Fruit fly (Drosophila melanogaster) ovary, adult (tissue): ENCODE results near the gene Rab39.
A peak's percentile ranks its signal among the peaks of the same experiment; 100 is the strongest.

Experiments used
- CG17801 ChIP-seq: fragments of 200-800 bp; optimal IDR thresholded peaks from 2 replicates; lab custom pipeline; 2019; ENCODE audit warnings: missing biosample characterization, mild to moderate bottlenecking, missing genetic modification characterization, moderate library complexity; ENCODE audit not compliant: partially characterized antibody

Rab39 gene

DNA sequence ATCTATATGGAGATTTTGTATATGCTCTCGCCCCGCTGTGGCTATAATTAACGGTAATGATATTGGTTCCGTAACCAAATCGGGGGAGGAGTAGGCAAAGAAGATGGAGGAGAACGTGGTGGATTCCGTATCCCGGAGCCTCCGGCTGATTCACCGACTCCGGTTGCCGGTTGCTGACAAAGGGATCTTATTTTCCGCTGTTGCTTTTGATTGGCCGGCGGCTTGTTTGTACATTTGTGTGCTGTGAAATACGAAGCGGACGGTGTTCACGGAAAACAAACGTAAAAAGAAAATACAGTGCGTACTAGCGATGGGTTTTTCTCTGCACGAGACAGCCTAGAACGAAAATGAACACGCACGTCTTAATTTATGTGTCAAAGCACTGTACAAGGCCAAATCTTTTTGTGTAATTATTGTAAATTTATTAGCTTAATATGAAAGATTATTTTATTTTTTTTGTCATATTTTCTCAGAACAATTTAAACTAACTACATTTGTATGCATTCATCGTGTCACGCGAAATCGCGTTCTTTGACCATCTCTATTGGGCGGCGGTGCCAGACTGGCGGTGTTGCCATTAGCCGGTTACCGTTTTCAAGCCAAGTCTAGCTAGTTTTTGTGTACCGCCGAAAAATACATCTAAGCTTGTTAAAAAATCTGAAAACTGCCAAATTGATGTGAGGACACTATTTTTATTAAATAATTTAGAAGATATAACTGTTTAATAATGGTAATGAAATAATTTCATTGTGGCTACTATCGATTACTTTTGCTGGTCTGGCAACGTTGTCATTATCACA is at the start of gene Rab39, which contains the start of gene Pdp:
Gene Rab39, plus strand, starts transcription at position 793 of the 800 bp plus-strand sequence.
Gene Pdp, minus strand, starts transcription at position 521 of the 800 bp plus-strand sequence.
- TF ChIP-seq CG17801, result peak; percentile 89

DNA sequence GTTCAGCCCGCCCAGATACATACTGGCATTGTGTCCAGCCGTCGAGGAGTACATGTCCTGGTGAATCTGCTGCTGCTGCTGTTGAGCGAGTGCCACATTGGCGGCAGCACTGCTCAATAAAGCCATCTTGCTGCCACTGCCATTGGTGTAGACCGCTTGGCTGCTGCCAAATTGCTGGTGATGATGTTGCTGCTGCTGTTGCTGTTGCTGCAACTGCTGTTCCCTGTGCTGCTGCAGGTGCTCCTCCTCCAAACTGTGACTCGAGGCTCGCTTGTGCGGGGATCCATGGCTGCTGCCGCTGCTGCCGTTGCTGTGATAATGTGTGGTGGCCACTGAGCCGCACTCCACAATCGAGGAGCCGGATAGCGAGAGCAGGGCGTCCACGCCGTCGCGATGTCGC is 48.7 kb upstream of the Rab39 start:
- no peak for TF ChIP-seq CG17801

DNA sequence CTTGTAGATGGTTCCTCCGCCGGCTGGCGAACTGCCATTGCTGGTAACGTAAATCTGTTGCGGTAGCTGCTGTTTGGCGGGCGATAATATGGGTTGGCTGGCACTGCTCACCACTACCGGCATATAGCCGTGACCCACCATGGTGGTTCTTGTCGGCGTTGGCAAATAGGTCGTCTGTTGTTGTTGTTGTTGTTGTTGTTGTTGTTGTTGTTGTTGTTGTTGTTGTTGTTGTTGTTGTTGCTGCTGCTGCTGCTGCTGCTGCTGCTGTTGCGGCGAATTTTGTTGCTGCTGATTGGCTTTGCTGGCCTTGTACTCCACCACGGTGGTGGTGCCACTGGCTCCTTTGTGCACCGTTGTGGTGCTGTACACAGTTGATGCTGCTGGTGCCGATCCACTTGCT is 45.9 kb upstream of the Rab39 start:
- TF ChIP-seq CG17801, result no peak

DNA sequence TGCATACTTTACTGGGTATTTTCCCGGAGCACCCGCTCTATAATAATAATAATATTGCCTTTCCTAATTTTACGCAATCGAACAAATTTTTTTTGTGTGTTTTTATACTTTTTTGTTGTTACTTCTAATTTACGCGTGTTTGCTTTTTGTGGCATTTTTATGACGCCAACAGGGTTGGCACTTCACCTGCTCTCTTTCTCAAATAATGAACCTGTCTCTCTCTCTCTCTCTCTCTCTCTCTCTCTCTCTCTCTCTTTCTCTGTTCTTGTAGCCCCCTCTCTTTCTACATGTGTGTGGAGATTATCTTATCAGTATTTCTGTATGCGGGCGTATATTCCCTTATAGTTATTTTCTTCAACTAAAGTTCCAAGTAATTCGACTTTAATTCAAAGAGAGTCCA is 44.0 kb upstream of the Rab39 start:
- peak; percentile 48 for TF ChIP-seq CG17801

DNA sequence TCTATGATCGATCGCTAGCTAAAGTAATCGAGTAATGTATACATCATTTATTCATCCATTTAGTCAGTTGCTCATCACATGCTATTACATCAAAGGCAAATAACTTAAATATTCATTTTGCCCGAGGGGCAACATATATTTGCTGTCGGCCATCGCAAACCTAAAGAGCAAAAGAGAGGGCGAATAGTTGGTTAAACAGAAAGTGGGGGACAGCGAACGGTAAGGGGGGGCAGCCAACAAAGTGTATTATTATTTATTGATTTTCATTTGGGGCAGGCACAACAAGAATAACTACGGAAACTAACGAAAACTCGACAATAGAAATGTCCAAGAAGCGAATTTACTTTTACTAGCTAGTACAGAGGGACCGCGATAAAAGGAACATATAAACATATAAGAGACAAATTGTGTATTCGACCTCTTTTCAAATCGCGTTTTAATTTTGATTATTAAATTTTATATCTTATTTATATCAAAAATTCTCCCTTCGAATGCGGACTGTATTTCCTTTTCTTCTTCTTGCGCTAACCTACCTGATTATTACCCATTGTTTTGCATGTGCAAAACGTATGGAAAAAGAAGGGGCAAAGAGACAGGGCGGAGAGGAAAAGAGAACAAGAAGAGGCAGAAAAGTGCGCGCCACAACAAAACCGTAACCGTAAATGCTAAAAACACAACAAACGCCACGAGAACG is 43.4 kb upstream of the Rab39 start:
- TF ChIP-seq CG17801, result no peak

DNA sequence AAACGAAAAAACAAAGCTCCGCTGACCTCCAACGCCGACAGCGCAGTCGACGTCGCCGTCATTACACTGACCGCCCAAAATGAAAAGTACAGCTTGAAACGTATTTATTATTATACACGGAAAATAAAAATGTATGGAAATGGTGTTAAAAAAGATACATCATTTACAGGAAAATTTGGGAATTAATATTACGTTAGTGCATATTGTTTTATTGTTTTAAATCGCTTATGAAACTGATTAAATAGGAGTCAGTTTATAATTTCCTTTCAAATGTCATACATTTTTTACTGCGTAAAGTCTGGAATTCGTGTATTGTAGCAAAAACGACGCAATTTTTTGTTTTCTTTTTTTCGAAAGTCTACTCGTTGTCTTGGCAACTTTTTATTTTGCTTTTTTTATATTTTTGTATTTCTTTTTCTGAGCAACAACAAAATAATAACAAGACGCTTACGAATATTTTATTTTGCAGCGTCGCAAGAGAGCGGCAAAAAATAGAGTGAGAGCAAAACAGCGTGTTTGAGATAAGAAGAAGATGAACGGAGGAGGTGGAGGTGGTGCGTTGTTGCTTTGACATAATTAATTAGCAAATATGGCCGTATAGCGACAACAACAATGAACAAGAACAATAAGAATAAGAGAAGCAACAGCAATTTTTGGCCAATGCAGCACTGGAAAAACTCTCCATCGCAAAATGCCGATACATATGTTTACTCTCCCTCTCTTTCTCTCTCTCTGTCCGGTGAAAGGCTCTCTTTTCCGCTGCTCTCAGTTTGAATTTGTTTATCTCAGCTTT is 42.6 kb upstream of the Rab39 start:
- TF ChIP-seq CG17801, result peak; percentile 98

DNA sequence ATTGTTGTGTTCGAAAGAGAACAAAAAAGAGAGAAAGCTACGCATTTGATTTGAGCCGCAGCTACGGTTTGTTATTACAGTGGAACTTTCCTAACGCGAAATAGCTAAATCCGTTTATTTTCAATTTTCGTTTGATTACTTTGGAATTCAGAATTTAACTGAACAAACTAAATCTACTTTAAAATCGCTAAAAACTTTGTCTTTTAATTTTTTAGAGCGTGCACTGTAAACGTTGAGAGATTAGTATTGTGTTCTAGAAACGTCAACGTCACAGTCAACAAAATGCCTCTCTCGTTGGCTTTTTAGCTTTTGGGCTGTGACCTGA is 42.0 kb upstream of the Rab39 start:
- peak; percentile 62 for TF ChIP-seq CG17801

DNA sequence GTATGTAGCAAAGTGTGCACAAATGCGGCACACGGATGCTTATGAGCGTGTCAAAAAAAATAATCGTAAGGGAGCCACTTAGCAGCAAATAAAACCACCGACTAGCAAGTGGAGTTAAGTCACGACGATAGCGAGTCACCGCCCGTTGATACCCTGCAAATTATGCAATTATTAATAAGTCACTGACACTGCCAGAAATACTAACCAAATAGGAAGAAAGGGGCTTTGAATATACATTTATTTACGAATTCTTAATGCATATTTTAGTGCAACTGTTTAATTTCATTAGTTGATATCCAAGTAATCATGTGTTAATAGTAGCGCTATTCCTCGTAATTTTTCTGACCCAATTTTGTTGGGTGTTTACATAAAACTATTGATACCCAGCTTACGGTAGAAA is 41.3 kb upstream of the Rab39 start:
- TF ChIP-seq CG17801, result no peak

DNA sequence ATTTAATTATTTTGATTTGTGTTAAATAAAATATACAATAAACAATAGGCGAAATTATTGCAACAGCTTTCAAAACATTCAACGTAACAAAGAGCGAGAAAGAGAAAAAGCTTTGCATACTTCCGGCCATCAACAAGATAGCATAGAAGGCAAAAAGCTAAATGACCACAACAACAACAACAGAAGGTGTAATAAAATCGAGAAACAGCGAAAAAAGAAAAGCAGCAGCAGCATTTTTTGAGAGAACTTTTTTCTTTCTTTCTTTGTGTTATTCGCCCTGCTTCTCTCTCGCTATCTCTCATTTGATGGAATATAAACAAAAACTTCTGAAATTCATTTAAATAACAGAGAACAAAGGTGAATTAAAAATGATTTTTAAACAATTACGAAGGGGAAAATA is 40.5 kb upstream of the Rab39 start:
- peak; percentile 26 for TF ChIP-seq CG17801

DNA sequence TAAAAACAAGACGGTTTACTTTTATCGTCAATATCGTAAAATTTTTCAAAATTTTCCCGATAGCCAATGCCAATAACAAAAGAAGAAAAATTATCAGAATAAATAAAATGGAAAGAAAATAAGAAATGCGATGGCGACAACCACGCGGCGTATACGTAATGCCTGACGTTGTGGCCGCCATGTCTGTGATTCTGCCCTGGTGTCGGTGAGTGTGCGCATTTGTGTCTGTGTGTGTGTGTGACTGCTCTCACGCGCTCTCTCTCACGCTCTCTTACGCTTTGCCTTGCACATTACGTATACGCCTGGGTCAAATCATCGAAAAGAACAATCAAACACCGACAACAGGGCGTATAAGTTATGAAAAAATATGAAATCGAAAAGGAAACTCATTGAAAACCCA is 39.9 kb upstream of the Rab39 start:
- TF ChIP-seq CG17801, result peak; percentile 45

DNA sequence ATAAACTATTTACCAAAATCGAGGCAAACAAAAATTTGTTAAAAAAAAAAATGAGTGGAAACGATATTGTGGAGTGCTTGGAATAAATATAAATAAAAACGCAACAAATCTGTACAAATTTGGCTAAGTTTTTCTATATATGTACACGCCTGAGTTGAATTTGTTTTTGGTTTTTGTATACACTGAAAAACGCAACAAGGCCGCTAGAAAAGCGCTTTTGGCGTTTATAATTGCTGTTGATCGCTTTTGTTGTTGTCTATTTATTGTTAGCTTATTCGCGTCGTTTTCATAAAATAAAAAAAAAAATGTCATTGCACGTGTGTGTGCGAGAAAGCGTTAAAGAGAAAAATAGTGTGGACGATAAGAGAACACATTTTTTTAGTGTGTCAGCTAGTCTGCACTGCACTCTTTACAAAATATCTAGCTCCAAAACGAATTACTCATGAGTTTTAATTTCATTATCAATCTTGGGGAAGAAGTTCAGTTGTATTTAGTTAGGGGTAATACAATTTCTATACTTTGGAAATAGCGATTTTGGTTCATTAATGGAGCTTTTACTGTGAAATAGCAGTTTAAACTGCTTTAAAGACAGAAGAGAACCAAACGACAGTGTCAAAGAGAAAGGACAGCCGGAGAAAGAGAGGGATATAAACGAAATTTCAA is 39.2 kb upstream of the Rab39 start:
- TF ChIP-seq CG17801, result peak; percentile 30

DNA sequence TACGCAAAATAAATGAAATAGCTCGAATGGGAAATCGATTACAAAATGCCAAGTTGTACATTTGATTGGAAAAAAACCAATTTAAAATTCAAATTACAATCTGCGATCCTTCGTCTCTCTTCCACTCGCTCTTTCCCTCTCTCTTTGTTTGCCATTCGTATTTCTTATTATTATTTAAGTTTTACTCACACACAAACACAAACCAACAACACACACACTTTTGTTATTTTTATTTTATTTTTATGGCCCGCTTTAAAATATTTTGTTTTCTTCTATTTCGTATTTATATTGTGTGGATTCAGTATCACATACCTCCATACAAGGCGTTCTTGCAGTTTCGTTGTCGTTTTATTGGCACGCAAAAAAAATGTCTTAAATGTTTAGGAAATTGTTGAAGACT is 38.6 kb upstream of the Rab39 start:
- TF ChIP-seq CG17801, result no peak

DNA sequence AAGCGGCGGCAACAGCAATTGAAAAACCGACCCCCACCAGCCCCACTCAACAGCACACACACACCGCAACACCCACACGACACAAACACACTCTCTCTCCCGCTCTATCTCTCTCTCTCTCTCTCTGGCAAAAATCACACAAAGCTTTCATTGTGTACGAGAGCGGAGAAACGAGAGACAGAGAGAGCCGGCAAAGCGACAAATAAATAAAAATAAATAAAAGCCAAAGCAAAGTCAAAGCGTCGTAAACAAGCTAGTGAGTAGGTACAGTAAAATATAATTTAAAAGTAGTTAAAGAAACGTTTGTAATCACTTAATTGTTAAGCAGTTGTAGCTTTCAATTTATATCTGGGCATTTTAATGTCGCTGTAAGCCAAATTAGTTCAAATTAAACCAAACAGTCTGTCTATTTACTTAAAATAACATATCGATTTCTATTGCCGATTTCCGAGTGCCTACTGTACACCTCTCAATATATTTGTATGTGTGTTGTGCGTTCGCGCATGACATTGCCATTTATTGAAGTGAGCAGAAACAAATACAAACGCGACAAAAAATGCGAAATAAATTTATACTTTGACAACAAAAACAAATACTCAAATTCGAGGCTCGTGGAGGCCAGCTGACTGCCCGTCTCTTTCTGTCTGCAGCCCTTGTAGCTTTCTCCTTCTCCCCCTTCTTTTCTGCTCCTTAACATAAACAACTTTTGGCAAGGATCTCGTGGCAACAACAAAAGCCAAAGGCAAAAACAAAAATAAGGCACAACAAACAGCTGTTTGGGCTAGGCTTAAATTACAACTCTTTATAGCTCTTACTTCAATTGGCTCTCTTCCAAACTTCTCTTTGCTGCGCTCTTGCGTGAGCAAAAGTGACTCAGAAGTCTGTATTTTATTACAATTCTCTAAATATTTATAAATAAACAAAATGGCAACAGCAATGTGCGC is 37.7 kb upstream of the Rab39 start:
- TF ChIP-seq CG17801, result peak; percentile 99

DNA sequence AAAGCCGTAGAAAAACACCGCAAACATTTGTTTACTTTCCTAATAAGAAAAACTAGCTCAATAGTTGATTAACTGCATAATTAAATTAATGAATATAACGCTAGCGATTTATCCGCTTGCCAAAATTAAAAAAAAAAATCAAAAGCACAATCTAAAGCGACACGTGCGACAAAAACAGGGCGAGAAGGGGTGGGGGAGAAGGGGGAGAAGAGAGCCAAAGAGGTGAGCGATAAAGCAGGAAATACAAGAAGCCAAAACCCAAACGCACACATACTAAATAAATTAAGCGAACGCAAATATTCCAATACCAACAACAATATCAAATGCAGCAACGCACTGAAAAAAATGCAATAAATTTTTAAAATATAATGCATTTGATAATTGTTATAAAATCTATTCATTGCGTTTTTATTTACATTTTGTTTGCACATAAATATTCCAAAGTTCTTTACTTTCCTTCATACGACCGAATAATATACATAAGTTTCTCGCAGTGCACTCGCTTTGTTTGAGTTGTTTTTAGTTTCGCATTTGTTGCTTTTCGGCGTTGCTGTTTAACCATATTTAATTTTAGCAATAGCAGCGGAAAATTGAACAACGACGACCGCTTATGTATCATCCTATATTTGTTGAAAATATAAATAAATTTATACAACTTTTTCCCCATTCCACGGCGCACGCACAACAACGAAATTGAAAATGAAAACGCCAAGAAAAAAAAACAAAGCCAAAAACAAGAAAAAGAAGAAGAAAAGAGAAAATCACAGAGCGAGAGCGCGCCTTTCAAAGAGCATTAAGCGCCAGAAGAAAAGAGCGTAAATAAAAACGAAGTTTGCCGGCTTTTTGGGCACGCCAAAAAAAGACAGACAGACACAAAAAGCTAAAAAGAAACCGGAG is 36.5 kb upstream of the Rab39 start:
- TF ChIP-seq CG17801, result peak; percentile 99
